Fruit fly (Drosophila melanogaster) whole organism, adult: ENCODE measurements around the gene gry.

Source experiments
- CG33017 ChIP-seq: fragments of 200-800 bp; sonication (Bioruptor generic); optimal IDR thresholded peaks from 2 replicates; lab custom pipeline; 2018; ENCODE audit warnings: missing biosample characterization, mild to moderate bottlenecking, missing genetic modification characterization, moderate library complexity
- CG5204 ChIP-seq: fragments of 200-800 bp; sonication (Bioruptor generic); optimal IDR thresholded peaks from 2 replicates; lab custom pipeline; 2016; ENCODE audit warnings: missing biosample characterization, missing genetic modification characterization
- CG7045 ChIP-seq: fragments of 200-800 bp; sonication (Bioruptor generic); optimal IDR thresholded peaks from 2 replicates; lab custom pipeline; 2017; ENCODE audit warnings: missing biosample characterization, mild to moderate bottlenecking, missing genetic modification characterization
- Crg-1 ChIP-seq: fragments of 200-800 bp; sonication (Bioruptor generic); optimal IDR thresholded peaks from 2 replicates; lab custom pipeline; 2016; ENCODE audit warnings: missing biosample characterization, missing genetic modification characterization
- Mnt ChIP-seq: fragments of 200-800 bp; sonication (Bioruptor generic); optimal IDR thresholded peaks from 2 replicates; lab custom pipeline; 2016; ENCODE audit warnings: missing biosample characterization, mild to moderate bottlenecking, missing genetic modification characterization
- bab1 ChIP-seq: fragments of 200-800 bp; sonication (Bioruptor generic); optimal IDR thresholded peaks from 3 replicates; lab custom pipeline; 2019; ENCODE audit warnings: missing biosample characterization, mild to moderate bottlenecking, missing genetic modification characterization, moderate library complexity
- cic ChIP-seq: fragments of 200-800 bp; sonication (Bioruptor generic); optimal IDR thresholded peaks from 2 replicates; lab custom pipeline; 2017; ENCODE audit warnings: missing biosample characterization, mild to moderate bottlenecking, missing genetic modification characterization, moderate library complexity
- ovo ChIP-seq: fragments of 200-800 bp; sonication (Bioruptor generic); optimal IDR thresholded peaks from 2 replicates; lab custom pipeline; 2016; ENCODE audit warnings: missing biosample characterization, missing genetic modification characterization
- toe ChIP-seq: fragments of 200-800 bp; sonication (Bioruptor generic); optimal IDR thresholded peaks from 2 replicates; lab custom pipeline; 2016; ENCODE audit warnings: missing biosample characterization, missing genetic modification characterization

dm6 chr3L:3239785-3240596 is 41.1 kb downstream of the gry start:
- no peak for TF ChIP-seq Crg-1
- TF ChIP-seq Mnt (GFP tag; lab: Kevin White, UChicago) = no peak
- TF ChIP-seq cic (GFP tag; lab: Kevin White, UChicago) = no peak
- TF ChIP-seq CG33017 = peak; percentile 40
- no peak for TF ChIP-seq toe (GFP tag; lab: Kevin White, UChicago)
- no peak for TF ChIP-seq CG5204 (GFP tag; lab: Kevin White, UChicago)
- no peak for TF ChIP-seq bab1
- no peak for TF ChIP-seq ovo
- no peak for TF ChIP-seq CG7045 (GFP tag; lab: Kevin White, UChicago)
